Fruit fly (Drosophila melanogaster): ENCODE results near the gene Acp62F.

The Acp62F gene

dm6 chr3L:2763762-2764161 is 24.2 kb downstream of the Acp62F start:
- no peak for TF ChIP-seq Sin3A (optimal IDR thresholded peaks at IDR 0.05)
- no peak for TF ChIP-seq psq (optimal IDR thresholded peaks at IDR 0.05)
- no peak for TF ChIP-seq insv (optimal IDR thresholded peaks at IDR 0.05)
- TF ChIP-seq ttk (optimal IDR thresholded peaks at IDR 0.05) = no peak
- no peak for TF ChIP-seq h (optimal IDR thresholded peaks at IDR 0.05)
- no peak for TF ChIP-seq Myc (optimal IDR thresholded peaks at IDR 0.05)

dm6 chr3L:2765013-2765738 is 25.6 kb downstream of the Acp62F start:
- TF ChIP-seq h (optimal IDR thresholded peaks at IDR 0.05) = no peak
- no peak for TF ChIP-seq Sin3A (optimal IDR thresholded peaks at IDR 0.05)
- TF ChIP-seq psq (optimal IDR thresholded peaks at IDR 0.05) = no peak
- no peak for TF ChIP-seq insv (optimal IDR thresholded peaks at IDR 0.05)
- TF ChIP-seq Myc (optimal IDR thresholded peaks at IDR 0.05) = no peak
- TF ChIP-seq ttk (optimal IDR thresholded peaks at IDR 0.05) = no peak

- TF ChIP-seq Myc (optimal IDR thresholded peaks at IDR 0.05) = no peak
- peak; percentile 50 for TF ChIP-seq psq (optimal IDR thresholded peaks at IDR 0.05)
These were observed 26.3 kb downstream of the Acp62F start for dm6 chr3L:2765794-2766268.

dm6 chr3L:2766269-2767088 is 26.9 kb downstream of the Acp62F start, which contains the start of the genes Mrtf and Non2:
Gene Mrtf, minus strand, starts transcription at chr3L:2766536.
Gene Non2, plus strand, starts transcription at chr3L:2766999.
- TF ChIP-seq h (optimal IDR thresholded peaks at IDR 0.05) (no peak), ttk (optimal IDR thresholded peaks at IDR 0.05) (no peak), insv (optimal IDR thresholded peaks at IDR 0.05) (no peak), psq (optimal IDR thresholded peaks at IDR 0.05) (no peak), Sin3A (optimal IDR thresholded peaks at IDR 0.05) (no peak), Myc (optimal IDR thresholded peaks at IDR 0.05) (no peak)

dm6 chr3L:2772045-2772444 is 32.5 kb downstream of the Acp62F start, which contains the start of gene AhcyL1:
Gene AhcyL1, minus strand, starts transcription at chr3L:2772325.
- no peak for TF ChIP-seq Myc (optimal IDR thresholded peaks at IDR 0.05)
- no peak for TF ChIP-seq Sin3A (optimal IDR thresholded peaks at IDR 0.05)
- TF ChIP-seq h (optimal IDR thresholded peaks at IDR 0.05) = no peak
- no peak for TF ChIP-seq psq (optimal IDR thresholded peaks at IDR 0.05)
- no peak for TF ChIP-seq insv (optimal IDR thresholded peaks at IDR 0.05)
- TF ChIP-seq ttk (optimal IDR thresholded peaks at IDR 0.05) = no peak

- TF ChIP-seq psq (optimal IDR thresholded peaks at IDR 0.05) = no peak
- no peak for TF ChIP-seq ttk (optimal IDR thresholded peaks at IDR 0.05)
- no peak for TF ChIP-seq Sin3A (optimal IDR thresholded peaks at IDR 0.05)
- no peak for TF ChIP-seq insv (optimal IDR thresholded peaks at IDR 0.05)
- TF ChIP-seq h (optimal IDR thresholded peaks at IDR 0.05) = no peak
- TF ChIP-seq Myc (optimal IDR thresholded peaks at IDR 0.05) = no peak
These were observed 34.5 kb downstream of the Acp62F start, which contains the start of the genes CG12093 and Atg2 for dm6 chr3L:2773968-2774461. Gene CG12093, minus strand, starts transcription at chr3L:2774007. Gene Atg2, plus strand, starts transcription at chr3L:2774338.

- no peak for TF ChIP-seq Sin3A (optimal IDR thresholded peaks at IDR 0.05)
- TF ChIP-seq Myc (optimal IDR thresholded peaks at IDR 0.05) = no peak
- TF ChIP-seq ttk (optimal IDR thresholded peaks at IDR 0.05) = no peak
- TF ChIP-seq psq (optimal IDR thresholded peaks at IDR 0.05) = no peak
- no peak for TF ChIP-seq insv (optimal IDR thresholded peaks at IDR 0.05)
These were observed 41.2 kb downstream of the Acp62F start, which contains the start of gene mRpS35 for dm6 chr3L:2780711-2781110. Gene mRpS35, plus strand, starts transcription at chr3L:2780899.

dm6 chr3L:2781991-2782677 is 42.6 kb downstream of the Acp62F start, which contains the start of gene Pgant6:
Gene Pgant6, plus strand, starts transcription at chr3L:2782255.
- no peak for TF ChIP-seq insv (optimal IDR thresholded peaks at IDR 0.05)
- TF ChIP-seq Sin3A (optimal IDR thresholded peaks at IDR 0.05) = no peak
- TF ChIP-seq ttk (optimal IDR thresholded peaks at IDR 0.05) = no peak
- no peak for TF ChIP-seq psq (optimal IDR thresholded peaks at IDR 0.05)
- no peak for TF ChIP-seq h (optimal IDR thresholded peaks at IDR 0.05)
- TF ChIP-seq Myc (optimal IDR thresholded peaks at IDR 0.05) = no peak

- TF ChIP-seq psq (optimal IDR thresholded peaks at IDR 0.05) (no peak), ttk (optimal IDR thresholded peaks at IDR 0.05) (no peak), Sin3A (optimal IDR thresholded peaks at IDR 0.05) (no peak), Myc (optimal IDR thresholded peaks at IDR 0.05) (no peak), h (optimal IDR thresholded peaks at IDR 0.05) (no peak), insv (optimal IDR thresholded peaks at IDR 0.05) (no peak)
These were observed 43.1 kb downstream of the Acp62F start for dm6 chr3L:2782678-2783027.

- no peak for TF ChIP-seq h (optimal IDR thresholded peaks at IDR 0.05)
- TF ChIP-seq Myc (optimal IDR thresholded peaks at IDR 0.05) = no peak
- TF ChIP-seq Sin3A (optimal IDR thresholded peaks at IDR 0.05) = no peak
- no peak for TF ChIP-seq insv (optimal IDR thresholded peaks at IDR 0.05)
- no peak for TF ChIP-seq psq (optimal IDR thresholded peaks at IDR 0.05)
- TF ChIP-seq ttk (optimal IDR thresholded peaks at IDR 0.05) = no peak
These were observed 46.4 kb downstream of the Acp62F start for dm6 chr3L:2785941-2786340.

Data from Kc167 (cell line).